Worm (Caenorhabditis elegans): Measurements from ENCODE around the gene C06B8.3.

DNA sequence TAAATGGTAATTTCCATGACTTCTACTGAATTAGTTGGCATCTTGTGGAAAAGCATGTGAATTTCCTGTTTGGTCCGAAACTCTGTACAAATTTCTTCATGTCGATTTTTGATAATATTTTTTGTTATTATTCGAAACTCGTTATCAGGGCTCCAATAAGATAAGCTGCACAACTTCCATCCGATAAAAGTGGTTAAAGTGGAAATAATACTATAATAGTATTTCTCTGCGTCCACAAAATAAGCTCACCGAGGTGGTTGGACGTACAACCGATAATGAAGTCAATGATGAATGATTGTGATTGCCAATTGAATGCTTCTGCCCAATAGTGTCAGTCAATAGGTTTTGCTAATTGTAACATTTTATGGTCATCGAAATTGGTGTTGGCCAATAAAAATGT is 36.0 kb downstream of the C06B8.3 start, which contains the start of gene T26H5.4:
- TF ChIP-seq alr-1 (tag; optimal IDR thresholded peaks at IDR 0.05) (no peak), unc-39 (tag; optimal IDR thresholded peaks at IDR 0.05) (no peak), sma-3 (GFP tag; optimal IDR thresholded peaks at IDR 0.05) (no peak), sem-4 (tag; optimal IDR thresholded peaks at IDR 0.05) (no peak), skn-1 (tag; optimal IDR thresholded peaks at IDR 0.05) (no peak), snpc-4 (tag; optimal IDR thresholded peaks at IDR 0.05) (no peak)
